Worm (Caenorhabditis elegans) whole organism, young adult: ENCODE data around the gene srp-2.
A peak's percentile ranks its signal among the peaks of the same experiment; 100 is the strongest.

Source experiments
- B0336.3 ChIP-seq: fragments of 200-800 bp; sonication (Bioruptor generic); IDR thresholded peaks from 2 replicates; pipeline ENCODE4 v1.3.6; 2022; ENCODE audit warnings: missing genetic modification characterization, missing compliant biosample characterization
- C17E4.6 ChIP-seq: fragments of 200-800 bp; sonication (Bioruptor generic); IDR thresholded peaks from 2 replicates; pipeline ENCODE4 v1.3.6; 2022; ENCODE audit warnings: missing genetic modification reagents, missing genetic modification characterization, missing compliant biosample characterization
- D2030.7 ChIP-seq: fragments of 200-800 bp; sonication (Bioruptor generic); IDR thresholded peaks from 2 replicates; pipeline ENCODE4 v1.3.6; 2022; ENCODE audit warnings: missing genetic modification reagents, missing genetic modification characterization, missing compliant biosample characterization
- F22D6.2 ChIP-seq: sonication (generic microtip); optimal IDR thresholded peaks from 2 replicates; lab custom pipeline; 2016; ENCODE audit warnings: mild to moderate bottlenecking, missing genetic modification characterization, missing compliant biosample characterization
- F23B12.7 ChIP-seq: sonication (generic microtip); optimal IDR thresholded peaks from 2 replicates; lab custom pipeline; 2017; ENCODE audit warnings: missing genetic modification characterization, mild to moderate bottlenecking, missing compliant biosample characterization, antibody characterized with exemption, moderate library complexity; ENCODE audit not compliant: insufficient read depth
- F33H1.4 ChIP-seq: fragments of 200-800 bp; sonication (Bioruptor generic); IDR thresholded peaks from 2 replicates; pipeline ENCODE4 v1.3.6; 2022; ENCODE audit warnings: missing genetic modification reagents, missing genetic modification characterization, missing compliant biosample characterization
- F37B4.10 ChIP-seq: fragments of 200-800 bp; sonication (Bioruptor generic); IDR thresholded peaks from 2 replicates; pipeline ENCODE4 v1.3.6; 2022; ENCODE audit warnings: missing genetic modification characterization, missing compliant biosample characterization
- F49E8.2 ChIP-seq: sonication (generic microtip); optimal IDR thresholded peaks from 3 replicates; lab custom pipeline; 2017; ENCODE audit warnings: missing genetic modification characterization, mild to moderate bottlenecking, missing compliant biosample characterization, antibody characterized with exemption, moderate library complexity; ENCODE audit not compliant: insufficient read depth
- F57A8.1 ChIP-seq: fragments of 200-800 bp; sonication (Bioruptor generic); optimal IDR thresholded peaks from 2 replicates; lab custom pipeline; 2018; ENCODE audit warnings: mild to moderate bottlenecking, missing genetic modification characterization, moderate library complexity, missing compliant biosample characterization
- Y53F4B.3 ChIP-seq: fragments of 200-800 bp; sonication (Bioruptor generic); IDR thresholded peaks from 2 replicates; pipeline ENCODE4 v1.3.6; 2022; ENCODE audit warnings: missing genetic modification reagents, missing genetic modification characterization, missing compliant biosample characterization
- Y67H2A.10 ChIP-seq: fragments of 200-800 bp; sonication (Bioruptor generic); conservative IDR thresholded peaks from 2 replicates; pipeline ENCODE4 v1.3.6; 2022; ENCODE audit warnings: missing genetic modification reagents, missing genetic modification characterization, missing compliant biosample characterization
- akir-1 ChIP-seq: fragments of 200-800 bp; sonication (Bioruptor generic); optimal IDR thresholded peaks from 2 replicates; lab custom pipeline; 2018; ENCODE audit warnings: mild to moderate bottlenecking, missing genetic modification characterization, moderate library complexity, missing compliant biosample characterization
- ama-1 ChIP-seq, 3 experiments: fragments of 150-350 bp in 1 of 3; sonication (generic microtip) in 2 of 3; optimal IDR thresholded peaks; 2 replicates each; lab custom pipeline; 2014 to 2018; ENCODE audit warnings: missing biosample characterization in 2 of 3, missing genetic modification characterization in 2 of 3, missing genetic modification reagents in 2 of 3
- athp-1 ChIP-seq: sonication (generic microtip); optimal IDR thresholded peaks from 2 replicates; lab custom pipeline; 2017; ENCODE audit warnings: mild to moderate bottlenecking, missing genetic modification characterization, missing compliant biosample characterization
- attf-3 ChIP-seq: fragments of 200-800 bp; sonication (Bioruptor generic); conservative IDR thresholded peaks from 2 replicates; pipeline ENCODE4 v1.3.6; 2022; ENCODE audit warnings: missing genetic modification reagents, missing genetic modification characterization, missing compliant biosample characterization
- attf-5 ChIP-seq: fragments of 200-800 bp; sonication (Bioruptor generic); optimal IDR thresholded peaks from 2 replicates; lab custom pipeline; 2018; ENCODE audit warnings: mild to moderate bottlenecking, missing genetic modification characterization, missing compliant biosample characterization
- attf-6 ChIP-seq: fragments of 200-800 bp; sonication (Bioruptor generic); IDR thresholded peaks from 2 replicates; pipeline ENCODE4 v1.3.6; 2022; ENCODE audit warnings: missing genetic modification reagents, missing genetic modification characterization, missing compliant biosample characterization
- ccch-3 ChIP-seq: fragments of 200-800 bp; sonication (Bioruptor generic); optimal IDR thresholded peaks from 2 replicates; lab custom pipeline; 2018; ENCODE audit warnings: mild to moderate bottlenecking, missing genetic modification characterization, missing compliant biosample characterization
- ceh-58 ChIP-seq: fragments of 200-800 bp; sonication (Bioruptor generic); IDR thresholded peaks from 2 replicates; pipeline ENCODE4 v1.3.6; 2022; ENCODE audit warnings: missing genetic modification characterization, missing compliant biosample characterization
- ceh-79 ChIP-seq: sonication (generic microtip); optimal IDR thresholded peaks from 2 replicates; lab custom pipeline; 2017; ENCODE audit warnings: mild to moderate bottlenecking, missing genetic modification characterization, missing compliant biosample characterization
- ceh-91 ChIP-seq: fragments of 200-800 bp; sonication (Bioruptor generic); IDR thresholded peaks from 2 replicates; pipeline ENCODE4 v1.3.6; 2022; ENCODE audit warnings: missing genetic modification reagents, missing genetic modification characterization, missing compliant biosample characterization
- die-1 ChIP-seq: sonication (generic microtip); optimal IDR thresholded peaks from 2 replicates; lab custom pipeline; 2016; ENCODE audit warnings: missing genotype, mild to moderate bottlenecking, missing genetic modification characterization, missing compliant biosample characterization
- dox-1 ChIP-seq: fragments of 200-800 bp; sonication (Bioruptor generic); IDR thresholded peaks from 2 replicates; pipeline ENCODE4 v1.3.6; 2022; ENCODE audit warnings: missing genetic modification reagents, missing genetic modification characterization, missing compliant biosample characterization
- efl-1 ChIP-seq: fragments of 150-350 bp; optimal IDR thresholded peaks from 2 replicates; lab custom pipeline; 2014; ENCODE audit warnings: missing biosample characterization, missing genetic modification reagents, missing genetic modification characterization
- egl-18 ChIP-seq: fragments of 200-800 bp; sonication (Bioruptor generic); IDR thresholded peaks from 2 replicates; pipeline ENCODE4 v1.3.6; 2022; ENCODE audit warnings: missing genetic modification reagents, missing genetic modification characterization, missing compliant biosample characterization
- hmg-1.2 ChIP-seq: fragments of 200-800 bp; sonication (Bioruptor generic); IDR thresholded peaks from 2 replicates; pipeline ENCODE4 v1.3.6; 2022; ENCODE audit warnings: missing genetic modification reagents, missing genetic modification characterization, missing compliant biosample characterization
- lir-1 ChIP-seq: fragments of 200-800 bp; sonication (Bioruptor generic); conservative IDR thresholded peaks from 2 replicates; pipeline ENCODE4 v1.3.6; 2022; ENCODE audit warnings: missing genetic modification reagents, missing genetic modification characterization, missing compliant biosample characterization
- lsl-1 ChIP-seq: fragments of 200-800 bp; sonication (Bioruptor generic); optimal IDR thresholded peaks from 2 replicates; lab custom pipeline; 2018; ENCODE audit warnings: mild to moderate bottlenecking, missing genetic modification characterization, moderate library complexity, missing compliant biosample characterization
- lsy-27 ChIP-seq: sonication (generic microtip); optimal IDR thresholded peaks from 2 replicates; lab custom pipeline; 2017; ENCODE audit warnings: missing genetic modification characterization, mild to moderate bottlenecking, missing compliant biosample characterization, antibody characterized with exemption, missing genotype, borderline replicate concordance; ENCODE audit not compliant: insufficient read depth
- madf-10 ChIP-seq: sonication (generic microtip); optimal IDR thresholded peaks from 2 replicates; lab custom pipeline; 2016; ENCODE audit warnings: mild to moderate bottlenecking, missing genetic modification characterization, missing compliant biosample characterization
- madf-8 ChIP-seq: fragments of 200-800 bp; sonication (Bioruptor generic); conservative IDR thresholded peaks from 2 replicates; pipeline ENCODE4 v1.3.6; 2022; ENCODE audit warnings: missing genetic modification reagents, missing genetic modification characterization, missing compliant biosample characterization
- pbrm-1 ChIP-seq: fragments of 200-800 bp; sonication (Bioruptor generic); IDR thresholded peaks from 2 replicates; pipeline ENCODE4 v1.3.6; 2022; ENCODE audit warnings: missing genetic modification reagents, missing genetic modification characterization, missing compliant biosample characterization
- rec-8 ChIP-seq, 2 experiments: sonication (generic microtip); optimal IDR thresholded peaks; 2 replicates each; lab custom pipeline; 2016; ENCODE audit warnings: mild to moderate bottlenecking in 2 of 2, missing genetic modification characterization in 2 of 2, missing genetic modification reagents in 2 of 2, missing genotype in 2 of 2, missing biosample characterization in 1 of 2, missing compliant biosample characterization in 1 of 2, moderate library complexity in 1 of 2
- snpc-1.1 ChIP-seq: sonication (generic microtip); optimal IDR thresholded peaks from 2 replicates; lab custom pipeline; 2017; ENCODE audit warnings: missing genetic modification characterization, mild to moderate bottlenecking, missing compliant biosample characterization, antibody characterized with exemption, moderate library complexity, missing genotype, missing genetic modification reagents; ENCODE audit not compliant: insufficient read depth
- snpc-3.4 ChIP-seq: sonication (generic microtip); optimal IDR thresholded peaks from 2 replicates; lab custom pipeline; 2017; ENCODE audit warnings: missing genetic modification characterization, mild to moderate bottlenecking, missing compliant biosample characterization, antibody characterized with exemption, moderate library complexity, missing genotype, missing genetic modification reagents
- tbx-9 ChIP-seq: sonication (generic microtip); optimal IDR thresholded peaks from 2 replicates; lab custom pipeline; 2016; ENCODE audit warnings: borderline replicate concordance, missing genetic modification characterization, inconsistent platforms, missing compliant biosample characterization
- tlf-1 ChIP-seq: fragments of 200-800 bp; sonication (Bioruptor generic); optimal IDR thresholded peaks from 2 replicates; lab custom pipeline; 2018; ENCODE audit warnings: mild to moderate bottlenecking, missing genetic modification characterization, missing compliant biosample characterization
- unc-130 ChIP-seq: sonication (generic microtip); optimal IDR thresholded peaks from 2 replicates; lab custom pipeline; 2016; ENCODE audit warnings: missing genetic modification reagents, missing genetic modification characterization, missing compliant biosample characterization
- unc-62 ChIP-seq: fragments of 150-350 bp; optimal IDR thresholded peaks from 2 replicates; lab custom pipeline; 2014; ENCODE audit warnings: missing biosample characterization, missing genetic modification reagents, missing genetic modification characterization
- zfh-2 ChIP-seq: fragments of 200-800 bp; sonication (Bioruptor generic); conservative IDR thresholded peaks from 2 replicates; pipeline ENCODE4 v1.3.6; 2022; ENCODE audit warnings: missing genetic modification reagents, missing genetic modification characterization, missing compliant biosample characterization
- zim-3 ChIP-seq: sonication (generic microtip); optimal IDR thresholded peaks from 2 replicates; lab custom pipeline; 2017; ENCODE audit warnings: mild to moderate bottlenecking, missing genetic modification characterization, moderate library complexity, missing compliant biosample characterization
- ztf-25 ChIP-seq: fragments of 200-800 bp; sonication (Bioruptor generic); IDR thresholded peaks from 2 replicates; pipeline ENCODE4 v1.3.6; 2022; ENCODE audit warnings: missing genetic modification reagents, missing genetic modification characterization, missing compliant biosample characterization
- ztf-3 ChIP-seq: fragments of 200-800 bp; sonication (Bioruptor generic); optimal IDR thresholded peaks from 2 replicates; lab custom pipeline; 2018; ENCODE audit warnings: mild to moderate bottlenecking, missing genetic modification characterization, missing compliant biosample characterization
- ztf-6 ChIP-seq: fragments of 200-800 bp; sonication (Bioruptor generic); IDR thresholded peaks from 2 replicates; pipeline ENCODE4 v1.3.6; 2022; ENCODE audit warnings: missing genetic modification reagents, missing genetic modification characterization, missing compliant biosample characterization

srp-2 gene

ce11 chrV:773256-773655 lies 10.8 kb downstream of the srp-2 start, which contains the start of gene sti-1 (continued):
- TF ChIP-seq attf-3 (GFP tag; lab: Robert Waterston, UW), result no peak
- no peak for TF ChIP-seq C17E4.6 (GFP tag; lab: Robert Waterston, UW)
- TF ChIP-seq ceh-91 (GFP tag; lab: Robert Waterston, UW), result peak; percentile 47
- TF ChIP-seq D2030.7, result peak; percentile 85
- TF ChIP-seq ccch-3 (GFP tag; lab: Kevin White, UChicago), result no peak
- no peak for TF ChIP-seq lir-1 (GFP tag; lab: Robert Waterston, UW)
- TF ChIP-seq Y67H2A.10 (GFP tag; lab: Robert Waterston, UW), result no peak
- no peak for TF ChIP-seq F37B4.10 (GFP tag; lab: Robert Waterston, UW)
- TF ChIP-seq Y53F4B.3, result no peak
- peak; percentile 99 for TF ChIP-seq hmg-1.2 (GFP tag; lab: Robert Waterston, UW)
- no peak for TF ChIP-seq unc-62 (GFP tag; lab: Kevin White, UChicago)
- peak; percentile 30 for TF ChIP-seq F23B12.7
- TF ChIP-seq pbrm-1 (GFP tag; lab: Robert Waterston, UW), result peak; percentile 84
- TF ChIP-seq efl-1 (GFP tag; lab: Kevin White, UChicago), result peak; percentile 92
- TF ChIP-seq dox-1 (GFP tag; lab: Robert Waterston, UW), result peak; percentile 66
- no peak for TF ChIP-seq athp-1 (tag; lab: Kevin White, UChicago)
- no peak for TF ChIP-seq die-1 (tag; lab: Kevin White, UChicago)
- TF ChIP-seq B0336.3, result peak; percentile 67
- no peak for TF ChIP-seq F57A8.1 (GFP tag; lab: Kevin White, UChicago)
- TF ChIP-seq ztf-3 (GFP tag; lab: Kevin White, UChicago), result no peak
- TF ChIP-seq unc-130 (GFP tag; lab: Kevin White, UChicago), result no peak
- no peak for TF ChIP-seq egl-18 (GFP tag; lab: Robert Waterston, UW)
- TF ChIP-seq F33H1.4 (GFP tag; lab: Robert Waterston, UW), result peak; percentile 28; the same call in 1 of the 2 replicates
- TF ChIP-seq tbx-9 (tag; lab: Kevin White, UChicago), result no peak
- no peak for TF ChIP-seq attf-5
- TF ChIP-seq ceh-79 (tag; lab: Kevin White, UChicago), result no peak
- no peak for TF ChIP-seq F49E8.2 (tag; lab: Kevin White, UChicago)
- no peak for TF ChIP-seq ztf-25 (GFP tag; lab: Robert Waterston, UW)
- TF ChIP-seq madf-10 (tag; lab: Kevin White, UChicago), result no peak
- TF ChIP-seq lsy-27 (tag; lab: Kevin White, UChicago), result no peak
- TF ChIP-seq rec-8 (tag; optimal IDR thresholded peaks at IDR 0.05; lab: Kevin White, UChicago), result no peak
- TF ChIP-seq, all 124 proteins: peak for 36

DNA sequence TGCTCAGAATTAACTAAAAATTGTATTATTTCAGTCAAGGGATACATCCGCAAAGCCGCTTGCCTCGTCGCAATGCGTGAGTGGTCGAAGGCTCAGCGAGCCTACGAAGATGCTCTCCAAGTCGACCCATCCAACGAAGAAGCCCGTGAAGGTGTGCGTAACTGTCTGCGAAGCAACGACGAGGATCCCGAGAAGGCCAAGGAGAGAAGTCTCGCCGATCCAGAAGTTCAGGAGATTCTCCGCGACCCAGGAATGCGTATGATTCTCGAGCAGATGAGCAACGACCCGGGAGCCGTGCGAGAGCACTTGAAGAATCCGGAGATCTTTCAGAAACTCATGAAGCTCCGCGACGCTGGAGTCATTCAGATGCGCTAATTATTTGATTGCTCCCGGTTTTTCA lies 11.9 kb downstream of the srp-2 start:
- TF ChIP-seq zfh-2 (GFP tag; lab: Robert Waterston, UW), result peak; percentile 60
- TF ChIP-seq ama-1 (optimal IDR thresholded peaks at IDR 0.05; lab: Kevin White, UChicago), result no peak
- no peak for TF ChIP-seq ama-1 (GFP tag; optimal IDR thresholded peaks at IDR 0.05; lab: Kevin White, UChicago)

- TF ChIP-seq snpc-1.1 (tag; lab: Kevin White, UChicago), result no peak
- peak; percentile 39; the same call in 1 of the 2 replicates for TF ChIP-seq pbrm-1 (GFP tag; lab: Robert Waterston, UW)
- no peak for TF ChIP-seq akir-1
- no peak for TF ChIP-seq ztf-6 (GFP tag; lab: Robert Waterston, UW)
- no peak for TF ChIP-seq madf-8
- TF ChIP-seq snpc-3.4, result peak; percentile 49
- TF ChIP-seq Y67H2A.10 (GFP tag; lab: Robert Waterston, UW), result no peak
- TF ChIP-seq F49E8.2 (tag; lab: Kevin White, UChicago), result peak; percentile 43
- no peak for TF ChIP-seq F23B12.7
- TF ChIP-seq lsl-1 (GFP tag; lab: Kevin White, UChicago), result peak; percentile 27
- no peak for TF ChIP-seq zim-3
- TF ChIP-seq ama-1 (optimal IDR thresholded peaks at IDR 0.05; lab: Kevin White, UChicago), result no peak
- TF ChIP-seq ama-1 (GFP tag; optimal IDR thresholded peaks at IDR 0.05; lab: Kevin White, UChicago), result peak in 1 of 2 experiments; percentile 52
- TF ChIP-seq F22D6.2 (tag; lab: Kevin White, UChicago), result no peak
- TF ChIP-seq B0336.3, result peak; percentile 83
- peak; percentile 72 for TF ChIP-seq tlf-1 (GFP tag; lab: Kevin White, UChicago)
- TF ChIP-seq ceh-58 (GFP tag; lab: Robert Waterston, UW), result 0 out of 2 replicates have a peak, but pooled peaks have one; percentile 52
- TF ChIP-seq attf-6 (GFP tag; lab: Robert Waterston, UW), result no peak
These were observed 12.5 kb downstream of the srp-2 start, which contains the start of gene srbc-58 for ce11 chrV:774875-775359. TSS of gene srbc-58 (plus strand) at chrV:774995.
